Fruit fly (Drosophila melanogaster) whole organism, embryonic: ENCODE results near the gene sesB.

Experiments used
- Adf1 ChIP-seq: fragments of 200-800 bp; sonication (Bioruptor generic); IDR thresholded peaks from 2 replicates; pipeline ENCODE4 v1.3.6; 2022; ENCODE audit warnings: missing biosample characterization, missing genetic modification characterization
- CG1024 ChIP-seq: fragments of 200-800 bp; sonication (Bioruptor generic); IDR thresholded peaks from 2 replicates; pipeline ENCODE4 v1.3.6; 2022; ENCODE audit warnings: missing biosample characterization, missing genetic modification characterization
- CG12155 ChIP-seq: fragments of 200-800 bp; sonication (Bioruptor generic); optimal IDR thresholded peaks from 3 replicates; lab custom pipeline; 2016; ENCODE audit warnings: missing biosample characterization, missing genetic modification characterization
- CG13894 ChIP-seq: fragments of 200-800 bp; sonication (Bioruptor generic); optimal IDR thresholded peaks from 3 replicates; lab custom pipeline; 2018; ENCODE audit warnings: missing biosample characterization, mild to moderate bottlenecking, missing genetic modification characterization, moderate library complexity
- CG15479 ChIP-seq: fragments of 200-800 bp; sonication (Bioruptor generic); optimal IDR thresholded peaks from 3 replicates; lab custom pipeline; 2019; ENCODE audit warnings: missing biosample characterization, mild to moderate bottlenecking, missing genetic modification characterization, moderate library complexity
- CG16815 ChIP-seq: fragments of 200-800 bp; sonication (Bioruptor generic); optimal IDR thresholded peaks from 3 replicates; lab custom pipeline; 2017; ENCODE audit warnings: missing biosample characterization, mild to moderate bottlenecking, missing genetic modification characterization
- CG1832 ChIP-seq: fragments of 200-800 bp; sonication (Bioruptor generic); optimal IDR thresholded peaks from 2 replicates; lab custom pipeline; 2017; ENCODE audit warnings: missing biosample characterization, mild to moderate bottlenecking, missing genetic modification characterization, inconsistent platforms
- CG31441 ChIP-seq: fragments of 200-800 bp; sonication (Bioruptor generic); IDR thresholded peaks from 2 replicates; pipeline ENCODE4 v1.3.6; 2022; ENCODE audit warnings: missing biosample characterization, missing genetic modification characterization
- CG32772 ChIP-seq: fragments of 200-800 bp; sonication (Bioruptor generic); IDR thresholded peaks from 2 replicates; pipeline ENCODE4 v1.3.6; 2022; ENCODE audit warnings: missing biosample characterization, missing genetic modification characterization
- CG33557 ChIP-seq: fragments of 200-800 bp; sonication (Bioruptor generic); optimal IDR thresholded peaks from 2 replicates; lab custom pipeline; 2019; ENCODE audit warnings: missing biosample characterization, mild to moderate bottlenecking, missing genetic modification characterization, moderate library complexity
- CG5245 ChIP-seq: fragments of 200-800 bp; sonication (Bioruptor generic); optimal IDR thresholded peaks from 3 replicates; lab custom pipeline; 2016; ENCODE audit warnings: missing biosample characterization, missing genetic modification characterization
- CG8359 ChIP-seq: fragments of 200-800 bp; sonication (Bioruptor generic); optimal IDR thresholded peaks from 2 replicates; lab custom pipeline; 2017; ENCODE audit warnings: missing biosample characterization, mild to moderate bottlenecking, missing genetic modification characterization, borderline replicate concordance
- CG9215 ChIP-seq: fragments of 200-800 bp; sonication (Bioruptor generic); IDR thresholded peaks from 2 replicates; pipeline ENCODE4 v1.3.6; 2022; ENCODE audit warnings: missing biosample characterization, missing genetic modification characterization
- CG9797 ChIP-seq: fragments of 200-800 bp; sonication (Bioruptor generic); optimal IDR thresholded peaks from 3 replicates; lab custom pipeline; 2018; ENCODE audit warnings: missing biosample characterization, mild to moderate bottlenecking, missing genetic modification characterization
- CrebB ChIP-seq: fragments of 200-800 bp; sonication (Bioruptor generic); optimal IDR thresholded peaks from 3 replicates; lab custom pipeline; 2018; ENCODE audit warnings: missing biosample characterization, mild to moderate bottlenecking, missing genetic modification characterization
- D ChIP-seq, 2 experiments: fragments of 200-800 bp in 1 of 2; fragments of >200 bp in 1 of 2; sonication (Bioruptor generic) in 1 of 2; optimal IDR thresholded peaks; 2 replicates in 1 of 2; 3 replicates in 1 of 2; lab custom pipeline; 2017; ENCODE audit warnings: mild to moderate bottlenecking in 1 of 2, missing biosample characterization in 1 of 2, missing genetic modification characterization in 1 of 2, missing genetic modification reagents in 1 of 2
- Dfd ChIP-seq, 2 experiments: fragments of >200 bp; optimal IDR thresholded peaks; 2 replicates each; lab custom pipeline; 2017; ENCODE audit warnings: missing biosample characterization in 2 of 2, missing genetic modification characterization in 2 of 2
- Dref ChIP-seq: fragments of 200-800 bp; sonication (Bioruptor generic); IDR thresholded peaks from 2 replicates; pipeline ENCODE4 v1.3.6; 2022; ENCODE audit warnings: missing biosample characterization, missing genetic modification characterization
- Ets65A ChIP-seq: fragments of 200-800 bp; sonication (Bioruptor generic); peaks from one replicate; lab custom pipeline; 2016; ENCODE audit warnings: missing biosample characterization, missing genetic modification characterization
- GATAe ChIP-seq: fragments of 200-800 bp; sonication (Bioruptor generic); conservative IDR thresholded peaks from 2 replicates; pipeline ENCODE4 v1.3.6; 2022; ENCODE audit warnings: missing biosample characterization, missing genetic modification characterization
- Gug ChIP-seq: fragments of 200-800 bp; sonication (Bioruptor generic); IDR thresholded peaks from 4 replicates; pipeline ENCODE4 v1.3.6; 2022; ENCODE audit warnings: missing biosample characterization, missing genetic modification characterization
- NK7.1 ChIP-seq: fragments of 200-800 bp; sonication (Bioruptor generic); optimal IDR thresholded peaks from 3 replicates; lab custom pipeline; 2016; ENCODE audit warnings: missing biosample characterization, missing genetic modification characterization
- Scr ChIP-seq: fragments of 200-800 bp; sonication (Bioruptor generic); IDR thresholded peaks from 2 replicates; pipeline ENCODE4 v1.3.6; 2022; ENCODE audit warnings: missing biosample characterization, missing genetic modification characterization; ENCODE audit not compliant: partially characterized antibody
- Trl ChIP-seq, 3 experiments: fragments of >200 bp in 2 of 3; fragments of 200-800 bp in 1 of 3; sonication (Bioruptor generic) in 1 of 3; optimal IDR thresholded peaks; 2 replicates in 1 of 3; 3 replicates in 2 of 3; lab custom pipeline; 2016 to 2017; ENCODE audit warnings: missing biosample characterization in 1 of 3, missing genetic modification characterization in 1 of 3
- Xrp1 ChIP-seq: fragments of 200-800 bp; sonication (Bioruptor generic); IDR thresholded peaks from 2 replicates; pipeline ENCODE4 v1.3.6; 2022; ENCODE audit warnings: missing biosample characterization, missing genetic modification characterization
- YL-1 ChIP-seq: fragments of 200-800 bp; sonication (Bioruptor generic); optimal IDR thresholded peaks from 3 replicates; lab custom pipeline; 2017; ENCODE audit warnings: missing biosample characterization, mild to moderate bottlenecking, missing genetic modification characterization
- ap ChIP-seq: fragments of 200-800 bp; sonication (Bioruptor generic); IDR thresholded peaks from 2 replicates; pipeline ENCODE4 v1.3.6; 2022; ENCODE audit warnings: missing biosample characterization, missing genetic modification characterization
- bbx ChIP-seq: fragments of 200-800 bp; sonication (Bioruptor generic); IDR thresholded peaks from 2 replicates; pipeline ENCODE4 v1.3.6; 2022; ENCODE audit warnings: missing biosample characterization, missing genetic modification characterization; ENCODE audit not compliant: partially characterized antibody
- bcd ChIP-seq: fragments of 200-800 bp; sonication (Bioruptor generic); optimal IDR thresholded peaks from 2 replicates; lab custom pipeline; 2017; ENCODE audit warnings: missing biosample characterization, mild to moderate bottlenecking, missing genetic modification characterization
- cg ChIP-seq: fragments of 200-800 bp; sonication (Bioruptor generic); optimal IDR thresholded peaks from 3 replicates; lab custom pipeline; 2019; ENCODE audit warnings: missing biosample characterization, mild to moderate bottlenecking, missing genetic modification characterization, moderate library complexity
- chinmo ChIP-seq: fragments of 200-800 bp; sonication (Bioruptor generic); IDR thresholded peaks from 4 replicates; pipeline ENCODE4 v1.3.6; 2022; ENCODE audit warnings: missing biosample characterization, missing genetic modification characterization; ENCODE audit not compliant: partially characterized antibody
- crol ChIP-seq: fragments of 200-800 bp; sonication (Bioruptor generic); IDR thresholded peaks from 2 replicates; pipeline ENCODE4 v1.3.6; 2022; ENCODE audit warnings: missing biosample characterization, missing genetic modification characterization
- dysf ChIP-seq: fragments of 200-800 bp; sonication (Bioruptor generic); IDR thresholded peaks from 3 replicates; pipeline ENCODE4 v1.3.6; 2022; ENCODE audit warnings: missing biosample characterization, missing genetic modification characterization
- gsb-n ChIP-seq: fragments of 200-800 bp; sonication (Bioruptor generic); optimal IDR thresholded peaks from 3 replicates; lab custom pipeline; 2018; ENCODE audit warnings: missing biosample characterization, mild to moderate bottlenecking, missing genetic modification characterization
- odd ChIP-seq: fragments of 200-800 bp; sonication (Bioruptor generic); optimal IDR thresholded peaks from 2 replicates; lab custom pipeline; 2017; ENCODE audit warnings: missing biosample characterization, mild to moderate bottlenecking, missing genetic modification characterization
- onecut ChIP-seq: fragments of 200-800 bp; sonication (Bioruptor generic); IDR thresholded peaks from 2 replicates; pipeline ENCODE4 v1.3.6; 2022; ENCODE audit warnings: missing biosample characterization, missing genetic modification characterization
- pros ChIP-seq: fragments of 200-800 bp; sonication (Bioruptor generic); optimal IDR thresholded peaks from 3 replicates; lab custom pipeline; 2019; ENCODE audit warnings: missing biosample characterization, mild to moderate bottlenecking, missing genetic modification characterization, moderate library complexity
- psq ChIP-seq: fragments of 200-800 bp; sonication (Bioruptor generic); optimal IDR thresholded peaks from 2 replicates; lab custom pipeline; 2017; ENCODE audit warnings: missing biosample characterization, missing genetic modification characterization
- pum ChIP-seq: fragments of 200-800 bp; sonication (Bioruptor generic); optimal IDR thresholded peaks from 2 replicates; lab custom pipeline; 2016; ENCODE audit warnings: missing biosample characterization, missing genetic modification characterization
- run ChIP-seq: fragments of 200-800 bp; sonication (Bioruptor generic); optimal IDR thresholded peaks from 3 replicates; lab custom pipeline; 2018; ENCODE audit warnings: missing biosample characterization, mild to moderate bottlenecking, missing genetic modification characterization
- slou ChIP-seq: fragments of 200-800 bp; sonication (Bioruptor generic); optimal IDR thresholded peaks from 3 replicates; lab custom pipeline; 2016; ENCODE audit warnings: missing biosample characterization, missing genetic modification characterization
- ssp ChIP-seq: fragments of 200-800 bp; sonication (Bioruptor generic); IDR thresholded peaks from 2 replicates; pipeline ENCODE4 v1.3.6; 2022; ENCODE audit warnings: missing biosample characterization, missing genetic modification characterization
- ttk ChIP-seq: fragments of 200-800 bp; sonication (Bioruptor generic); IDR thresholded peaks from 2 replicates; pipeline ENCODE4 v2.1.2; 2022; ENCODE audit warnings: missing biosample characterization, missing genetic modification characterization
- vfl ChIP-seq: fragments of 200-800 bp; sonication (Bioruptor generic); optimal IDR thresholded peaks from 2 replicates; lab custom pipeline; 2016; ENCODE audit warnings: missing biosample characterization, missing genetic modification characterization
- vnd ChIP-seq: fragments of 200-800 bp; sonication (Bioruptor generic); IDR thresholded peaks from 3 replicates; pipeline ENCODE4 v1.3.6; 2022; ENCODE audit warnings: missing biosample characterization, missing genetic modification characterization; ENCODE audit not compliant: partially characterized antibody
- yki ChIP-seq: fragments of >200 bp; optimal IDR thresholded peaks from 3 replicates; lab custom pipeline; 2018
- z ChIP-seq: fragments of 200-800 bp; sonication (Bioruptor generic); IDR thresholded peaks from 3 replicates; pipeline ENCODE4 v1.3.6; 2022; ENCODE audit warnings: missing biosample characterization, missing genetic modification characterization

sesB gene

DNA sequence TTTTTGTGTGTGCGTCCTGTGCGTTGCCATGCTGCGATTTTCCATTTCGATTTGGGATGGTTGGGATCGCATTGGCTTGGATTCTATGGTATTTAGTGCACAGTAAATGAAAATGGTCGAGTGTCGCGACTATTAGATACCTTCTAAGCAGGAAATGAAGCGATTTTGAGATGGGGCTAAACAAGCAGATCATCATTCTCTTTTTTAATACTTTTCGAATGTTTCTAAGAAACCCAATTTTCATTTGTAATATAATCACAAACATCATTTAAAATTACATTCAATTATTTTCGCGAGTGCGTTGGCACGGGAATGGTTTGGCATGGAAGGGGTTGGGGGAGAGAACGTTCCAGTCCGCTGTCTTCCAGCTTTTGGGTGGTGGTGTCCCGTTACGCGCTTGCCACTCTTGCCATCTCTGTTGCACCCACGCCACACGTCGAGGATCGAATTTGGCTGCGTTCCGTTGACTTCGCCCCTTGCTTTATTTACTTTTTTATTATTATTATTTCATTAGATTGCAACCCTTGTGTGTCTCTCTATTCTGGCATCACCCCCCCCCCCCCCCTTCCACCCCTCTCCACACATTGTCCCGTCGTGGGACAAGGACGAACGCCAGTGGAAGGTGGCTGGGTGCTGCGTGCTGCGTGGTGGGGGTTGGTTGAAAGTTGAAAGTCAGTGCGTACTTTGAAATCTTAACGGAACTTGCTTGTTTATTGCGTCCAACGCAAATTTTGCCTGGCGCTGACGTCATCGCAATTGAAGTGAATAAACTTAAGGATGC lies 38.8 kb upstream of the sesB start (continued):
- TF ChIP-seq gsb-n (tag; lab: Kevin White, UChicago) (peak; percentile 76), ssp (GFP tag; lab: Robert Waterston, UW) (peak; percentile 28; the same call in 1 of the 2 replicates), onecut (0 out of 2 replicates have a peak, but pooled peaks have one; percentile 22), CG8359 (peak; percentile 14), bcd (peak; percentile 12), CG32772 (GFP tag; lab: Robert Waterston, UW) (no peak), Xrp1 (GFP tag; lab: Robert Waterston, UW) (peak; percentile 67)

dm6 chrX:10824227-10824702 lies 37.5 kb upstream of the sesB start, which contains the start of gene Imp:
Gene Imp (minus strand): TSS chrX:10824277.
- TF ChIP-seq CG33557 (GFP tag; lab: Kevin White, UChicago) (no peak), Gug (GFP tag; lab: Robert Waterston, UW) (no peak), Adf1 (GFP tag; lab: Robert Waterston, UW) (peak; percentile 10; the same call in 1 of the 2 replicates), CG1832 (peak; percentile 48), odd (GFP tag; lab: Kevin White, UChicago) (no peak), YL-1 (no peak), cg (GFP tag; lab: Kevin White, UChicago) (peak; percentile 69), CG13894 (peak; percentile 90), CG12155 (GFP tag; lab: Kevin White, UChicago) (no peak), CrebB (no peak), NK7.1 (no peak), pum (GFP tag; lab: Kevin White, UChicago) (no peak), CG31441 (no peak), D (optimal IDR thresholded peaks at IDR 0.05; lab: Kevin White, UChicago) (no peak), D (GFP tag; optimal IDR thresholded peaks at IDR 0.05; lab: Kevin White, UChicago) (no peak), pros (GFP tag; lab: Kevin White, UChicago) (peak; percentile 74), CG5245 (GFP tag; lab: Kevin White, UChicago) (no peak), Scr (GFP tag; lab: Robert Waterston, UW) (no peak), CG9215 (no peak), vfl (no peak), CG9797 (GFP tag; lab: Kevin White, UChicago) (no peak), CG15479 (GFP tag; lab: Kevin White, UChicago) (no peak)

- TF ChIP-seq ap (GFP tag; lab: Robert Waterston, UW) = no peak
- peak; percentile 70 for TF ChIP-seq yki
- TF ChIP-seq pros (GFP tag; lab: Kevin White, UChicago) = peak; percentile 90
- 0 out of 4 replicates have a peak, but pooled peaks have one; percentile 11 for TF ChIP-seq chinmo
- no peak for TF ChIP-seq run (tag; lab: Kevin White, UChicago)
- no peak for TF ChIP-seq dysf
- TF ChIP-seq Trl (optimal IDR thresholded peaks at IDR 0.05; lab: Kevin White, UChicago) = peak; percentile 63 to 92
- TF ChIP-seq Trl (GFP tag; optimal IDR thresholded peaks at IDR 0.05; lab: Kevin White, UChicago) = no peak
- TF ChIP-seq psq (GFP tag; lab: Kevin White, UChicago) = peak; percentile 86
- no peak for TF ChIP-seq Dref
- peak; percentile 84 for TF ChIP-seq z (GFP tag; lab: Robert Waterston, UW)
- peak; percentile 26; the same call in 1 of the 2 replicates for TF ChIP-seq bbx (GFP tag; lab: Robert Waterston, UW)
- TF ChIP-seq vnd = no peak
- TF ChIP-seq Adf1 (GFP tag; lab: Robert Waterston, UW) = peak; percentile 92
- TF ChIP-seq Ets65A = no peak
- TF ChIP-seq CG15479 (GFP tag; lab: Kevin White, UChicago) = no peak
- no peak for TF ChIP-seq slou (GFP tag; lab: Kevin White, UChicago)
- no peak for TF ChIP-seq Dfd (GFP tag; optimal IDR thresholded peaks at IDR 0.05; lab: Kevin White, UChicago)
- TF ChIP-seq GATAe = no peak
- no peak for TF ChIP-seq ttk (GFP tag; lab: Robert Waterston, UW)
- no peak for TF ChIP-seq CG1024 (GFP tag; lab: Robert Waterston, UW)
- peak; percentile 53 for TF ChIP-seq crol (GFP tag; lab: Robert Waterston, UW)
- no peak for TF ChIP-seq CG16815 (GFP tag; lab: Kevin White, UChicago)
- TF ChIP-seq, all 482 proteins: peak for 9
These were observed 36.7 kb upstream of the sesB start for dm6 chrX:10823441-10823818.
